Fruit fly (Drosophila melanogaster): ENCODE data around the gene Pop4.

dm6 chr3L:7952978-7953377 lies 25.5 kb downstream of the Pop4 start:
- no peak for TF ChIP-seq pan (optimal IDR thresholded peaks at IDR 0.05)
- no peak for TF ChIP-seq usp (GFP tag; optimal IDR thresholded peaks at IDR 0.05)
- TF ChIP-seq psq (optimal IDR thresholded peaks at IDR 0.05) = no peak
- no peak for TF ChIP-seq CG8478 (optimal IDR thresholded peaks at IDR 0.05)
- TF ChIP-seq Dll (optimal IDR thresholded peaks at IDR 0.05) = no peak
